Fruit fly (Drosophila melanogaster): ENCODE measurements around the gene mthl5.

The mthl5 gene

DNA sequence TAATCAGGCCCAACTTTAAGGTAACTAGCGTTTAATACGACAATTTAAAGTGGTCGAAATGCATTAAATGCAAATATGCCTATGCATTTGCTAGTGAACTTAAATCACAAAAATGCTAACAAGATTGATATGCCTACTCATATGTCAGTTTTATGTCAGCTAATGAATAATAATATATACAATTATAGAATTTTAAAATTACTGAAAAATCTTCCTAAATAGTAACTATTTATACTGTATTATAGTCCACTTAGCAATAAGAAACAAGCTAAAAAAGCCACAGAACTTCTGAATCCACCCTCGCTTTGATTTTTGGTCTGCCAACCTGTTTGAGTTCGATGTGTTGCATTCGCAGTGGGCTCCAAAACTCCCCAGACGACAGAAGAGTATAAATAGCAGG lies 17.3 kb downstream of the mthl5 start (continued):
- TF ChIP-seq CG43689 (GFP tag; IDR thresholded peaks at IDR 0.05) = no peak
- TF ChIP-seq nerfin-1 (tag; optimal IDR thresholded peaks at IDR 0.05) = no peak
- TF ChIP-seq CG7786 (GFP tag; optimal IDR thresholded peaks at IDR 0.05) = no peak
- no peak for TF ChIP-seq CG16779 (GFP tag; IDR thresholded peaks at IDR 0.05)
- no peak for TF ChIP-seq CG4854 (GFP tag; optimal IDR thresholded peaks at IDR 0.05)
- TF ChIP-seq ato (GFP tag; IDR thresholded peaks at IDR 0.05; ENCODE audit: partially characterized antibody) = no peak
- TF ChIP-seq CG3847 (GFP tag; IDR thresholded peaks at IDR 0.05) = no peak
- no peak for TF ChIP-seq Lpt (GFP tag; optimal IDR thresholded peaks at IDR 0.05)
- no peak for TF ChIP-seq CG4617 (GFP tag; optimal IDR thresholded peaks at IDR 0.05; ENCODE audit: borderline replicate concordance)
- TF ChIP-seq D (optimal IDR thresholded peaks at IDR 0.05) = no peak
- TF ChIP-seq D (GFP tag; optimal IDR thresholded peaks at IDR 0.05) = peak; percentile 34
- TF ChIP-seq ac (GFP tag; optimal IDR thresholded peaks at IDR 0.05) = no peak
- TF ChIP-seq Kr (GFP tag; optimal IDR thresholded peaks at IDR 0.05) = no peak
- no peak for TF ChIP-seq h (optimal IDR thresholded peaks at IDR 0.05)
- no peak for TF ChIP-seq CG6791 (GFP tag; IDR thresholded peaks at IDR 0.05; ENCODE audit: partially characterized antibody)
- TF ChIP-seq Mad (GFP tag; optimal IDR thresholded peaks at IDR 0.05) = no peak
- no peak for TF ChIP-seq Bteb2 (GFP tag; optimal IDR thresholded peaks at IDR 0.05)
- TF ChIP-seq CG18011 (GFP tag; optimal IDR thresholded peaks at IDR 0.05) = no peak
- no peak for TF ChIP-seq Oaz (GFP tag; IDR thresholded peaks at IDR 0.05)
- no peak for TF ChIP-seq unc-4 (GFP tag; IDR thresholded peaks at IDR 0.05; ENCODE audit: partially characterized antibody)
- TF ChIP-seq Vsx1 (GFP tag; optimal IDR thresholded peaks at IDR 0.05) = peak; percentile 8
- TF ChIP-seq NC2α (GFP tag; optimal IDR thresholded peaks at IDR 0.05) = no peak
- TF ChIP-seq CG34224 (GFP tag; IDR thresholded peaks at IDR 0.05; ENCODE audit: partially characterized antibody) = no peak
- no peak for TF ChIP-seq Dbx (GFP tag; IDR thresholded peaks at IDR 0.05)
- no peak; the same call in 1 of the 2 replicates for TF ChIP-seq CG5953 (GFP tag; IDR thresholded peaks at IDR 0.05)
- no peak for TF ChIP-seq aop (GFP tag; IDR thresholded peaks at IDR 0.05)
- no peak for TF ChIP-seq HLH54F (GFP tag; optimal IDR thresholded peaks at IDR 0.05)
- TF ChIP-seq Sox102F (GFP tag; optimal IDR thresholded peaks at IDR 0.05) = peak; percentile 16
- TF ChIP-seq dan (GFP tag; IDR thresholded peaks at IDR 0.05) = no peak
- no peak for TF ChIP-seq CG2120 (GFP tag; optimal IDR thresholded peaks at IDR 0.05)
- no peak for TF ChIP-seq CG30020 (tag; optimal IDR thresholded peaks at IDR 0.05)
- no peak for TF ChIP-seq CG12659 (GFP tag; optimal IDR thresholded peaks at IDR 0.05)
- peak; percentile 66; the same call in 2 of the 3 replicates for TF ChIP-seq CG17361 (GFP tag; IDR thresholded peaks at IDR 0.05)
- peak; percentile 5; the same call in 1 of the 2 replicates for TF ChIP-seq vvl (GFP tag; IDR thresholded peaks at IDR 0.05)
- TF ChIP-seq phol (tag; optimal IDR thresholded peaks at IDR 0.05) = peak; percentile 65
- no peak for TF ChIP-seq CG14014 (GFP tag; IDR thresholded peaks at IDR 0.05)
- TF ChIP-seq odd (GFP tag; optimal IDR thresholded peaks at IDR 0.05) = no peak
- no peak for TF ChIP-seq sqz (GFP tag; optimal IDR thresholded peaks at IDR 0.05)
- TF ChIP-seq gsb-n (tag; optimal IDR thresholded peaks at IDR 0.05) = no peak
- TF ChIP-seq ara (GFP tag; IDR thresholded peaks at IDR 0.05) = no peak
- no peak for TF ChIP-seq hb (GFP tag; IDR thresholded peaks at IDR 0.05; ENCODE audit: partially characterized antibody)
- no peak for TF ChIP-seq CG3838 (GFP tag; optimal IDR thresholded peaks at IDR 0.05)
- no peak for TF ChIP-seq CG3995 (GFP tag; optimal IDR thresholded peaks at IDR 0.05)
- no peak for TF ChIP-seq CG7745 (tag; optimal IDR thresholded peaks at IDR 0.05)
- no peak for TF ChIP-seq zf30C (GFP tag; optimal IDR thresholded peaks at IDR 0.05)
- TF ChIP-seq mam (GFP tag; optimal IDR thresholded peaks at IDR 0.05) = no peak
- no peak for TF ChIP-seq Spps (tag; optimal IDR thresholded peaks at IDR 0.05)
- TF ChIP-seq tap (tag; optimal IDR thresholded peaks at IDR 0.05) = no peak
- no peak for TF ChIP-seq tna (GFP tag; IDR thresholded peaks at IDR 0.05; ENCODE audit: partially characterized antibody)
- TF ChIP-seq vnd (GFP tag; IDR thresholded peaks at IDR 0.05; ENCODE audit: partially characterized antibody) = no peak
- TF ChIP-seq CG3281 (GFP tag; optimal IDR thresholded peaks at IDR 0.05) = no peak
- TF ChIP-seq slou (GFP tag; optimal IDR thresholded peaks at IDR 0.05) = no peak

All from whole organism, embryonic.